Worm (Caenorhabditis elegans): ENCODE measurements around the gene fbxa-224.

Gene fbxa-224

DNA sequence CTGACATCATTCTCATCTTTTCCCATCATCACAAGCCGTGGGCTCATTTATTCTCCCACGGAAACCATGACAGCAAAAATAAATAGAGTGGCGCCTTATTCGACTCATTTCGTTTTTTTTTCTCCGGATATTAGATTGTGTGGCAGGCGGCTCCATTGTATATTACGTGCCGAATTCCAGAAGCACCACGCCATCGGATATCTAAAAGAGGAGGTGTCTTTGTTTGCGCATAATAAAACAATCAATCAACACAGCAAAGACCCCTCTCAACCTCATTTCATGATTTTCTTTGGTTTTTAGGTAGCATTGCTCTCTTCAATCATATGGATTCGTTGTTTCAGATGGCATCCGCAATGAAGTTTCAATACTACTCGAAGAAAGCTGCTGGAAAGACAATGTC is 1.1 kb upstream of the fbxa-224 start, which contains the start of gene tph-1:
Gene tph-1 (plus strand): TSS at position 301 of the 400 bp plus-strand sequence.
- TF ChIP-seq set-16 (GFP tag; IDR thresholded peaks at IDR 0.05) (no peak), lin-29 (GFP tag; IDR thresholded peaks at IDR 0.05) (no peak), nhr-10 (tag; optimal IDR thresholded peaks at IDR 0.05) (no peak), sdz-12 (GFP tag; optimal IDR thresholded peaks at IDR 0.05) (no peak), nhr-48 (tag; optimal IDR thresholded peaks at IDR 0.05) (no peak), daf-12 (tag; optimal IDR thresholded peaks at IDR 0.05) (no peak), pha-4 (GFP tag; IDR thresholded peaks at IDR 0.05) (no peak), pha-4 (tag; optimal IDR thresholded peaks at IDR 0.05) (no peak), fkh-10 (GFP tag; optimal IDR thresholded peaks at IDR 0.05) (no peak), mdl-1 (tag; optimal IDR thresholded peaks at IDR 0.05) (no peak), Y5F2A.4 (GFP tag; optimal IDR thresholded peaks at IDR 0.05) (no peak), madf-5 (GFP tag; IDR thresholded peaks at IDR 0.05) (no peak), snpc-4 (tag; optimal IDR thresholded peaks at IDR 0.05) (no peak), mdt-29 (GFP tag; IDR thresholded peaks at IDR 0.05) (no peak), Y105C5A.15 (GFP tag; IDR thresholded peaks at IDR 0.05) (no peak), ceh-28 (tag; optimal IDR thresholded peaks at IDR 0.05) (no peak), lsy-2 (tag; optimal IDR thresholded peaks at IDR 0.05) (no peak)

DNA sequence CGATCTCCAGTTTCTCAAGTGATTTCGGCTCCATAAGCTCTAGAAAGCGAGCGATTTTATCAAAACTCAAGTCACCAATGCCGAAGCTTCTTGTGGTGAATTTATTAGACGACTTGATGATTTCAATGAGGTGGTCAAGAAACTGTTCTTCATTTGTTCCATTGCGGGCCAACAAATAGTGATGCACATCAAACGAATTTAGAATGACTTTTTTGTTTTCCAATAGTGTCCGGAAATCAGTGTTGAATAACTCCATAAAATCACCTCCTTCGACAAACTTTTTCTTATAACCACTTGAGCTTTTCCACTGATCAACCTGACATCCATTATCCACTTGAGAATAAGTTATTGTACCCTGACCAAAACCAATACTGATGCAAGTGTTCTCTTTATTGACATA is 675 bp downstream of the fbxa-224 start:
- TF ChIP-seq lin-38 (GFP tag; IDR thresholded peaks at IDR 0.05) (no peak), R02D3.7 (tag; optimal IDR thresholded peaks at IDR 0.05) (no peak), unc-62 (GFP tag; optimal IDR thresholded peaks at IDR 0.05 in 1 of 2) (peak in 1 of 2 experiments; percentile 96), unc-62 (tag; optimal IDR thresholded peaks at IDR 0.05) (no peak), lin-29 (GFP tag; IDR thresholded peaks at IDR 0.05) (no peak), daf-12 (tag; optimal IDR thresholded peaks at IDR 0.05) (no peak), F37D6.2 (tag; optimal IDR thresholded peaks at IDR 0.05) (no peak)

DNA sequence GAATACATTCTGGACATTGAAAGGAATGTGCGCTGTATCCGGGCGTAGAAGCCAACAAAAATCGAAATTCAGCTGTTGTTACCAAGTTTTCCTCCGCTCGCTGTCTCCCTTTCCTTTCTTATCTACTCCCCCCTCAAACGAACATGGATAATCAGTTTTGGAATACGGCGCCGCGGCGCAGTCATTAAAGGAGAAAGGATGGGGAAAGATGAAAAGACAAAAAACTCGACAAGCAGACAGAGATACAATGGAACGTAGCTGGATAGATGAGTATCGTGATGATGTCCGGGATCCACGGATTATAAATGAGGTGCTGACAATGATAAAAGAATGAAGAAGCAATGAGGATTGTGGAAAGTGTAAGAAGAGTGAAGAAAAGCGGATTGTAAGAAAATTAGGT is 2.6 kb downstream of the fbxa-224 start:
- TF ChIP-seq set-16 (GFP tag; IDR thresholded peaks at IDR 0.05) (no peak), ztf-11 (tag; optimal IDR thresholded peaks at IDR 0.05) (no peak), mxl-3 (GFP tag; optimal IDR thresholded peaks at IDR 0.05) (peak; percentile 38), daf-8 (GFP tag; IDR thresholded peaks at IDR 0.05) (no peak), ama-1 (optimal IDR thresholded peaks at IDR 0.05) (peak; percentile 69), dpl-1 (GFP tag; optimal IDR thresholded peaks at IDR 0.05) (no peak), T26A8.4 (GFP tag; IDR thresholded peaks at IDR 0.05) (peak; percentile 53; the same call in 1 of the 2 replicates), ceh-62 (tag; optimal IDR thresholded peaks at IDR 0.05) (no peak), mdl-1 (tag; optimal IDR thresholded peaks at IDR 0.05) (peak in 1 of 2 experiments; percentile 29), aha-1 (tag) (peak; percentile 94), Y48G9A.11 (GFP tag; IDR thresholded peaks at IDR 0.05) (no peak), daf-12 (tag; optimal IDR thresholded peaks at IDR 0.05) (no peak), hlh-11 (tag; optimal IDR thresholded peaks at IDR 0.05) (peak; percentile 58), F26F4.8 (GFP tag; conservative IDR thresholded peaks at IDR 0.05) (no peak), nhr-28 (tag; optimal IDR thresholded peaks at IDR 0.05) (peak; percentile 42)

DNA sequence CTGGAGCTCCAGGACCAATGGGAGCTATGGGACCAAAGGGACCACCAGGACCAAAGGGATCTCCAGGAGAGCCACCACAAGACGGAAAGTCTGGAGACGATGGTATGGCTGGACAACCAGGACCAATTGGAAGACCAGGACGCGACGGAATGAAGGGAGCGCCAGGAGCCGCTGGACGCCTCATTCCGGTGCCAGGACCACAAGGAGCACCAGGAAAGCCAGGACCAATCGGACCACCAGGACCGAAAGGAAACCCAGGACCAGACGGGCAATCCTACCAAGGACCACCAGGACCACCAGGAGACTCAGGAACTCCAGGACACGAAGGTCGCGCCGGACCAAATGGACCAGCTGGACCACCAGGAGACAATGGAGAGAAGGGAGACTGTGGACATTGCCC is 3.2 kb downstream of the fbxa-224 start:
- TF ChIP-seq set-16 (GFP tag; IDR thresholded peaks at IDR 0.05) (peak; percentile 88), spr-1 (tag; optimal IDR thresholded peaks at IDR 0.05) (no peak)

DNA sequence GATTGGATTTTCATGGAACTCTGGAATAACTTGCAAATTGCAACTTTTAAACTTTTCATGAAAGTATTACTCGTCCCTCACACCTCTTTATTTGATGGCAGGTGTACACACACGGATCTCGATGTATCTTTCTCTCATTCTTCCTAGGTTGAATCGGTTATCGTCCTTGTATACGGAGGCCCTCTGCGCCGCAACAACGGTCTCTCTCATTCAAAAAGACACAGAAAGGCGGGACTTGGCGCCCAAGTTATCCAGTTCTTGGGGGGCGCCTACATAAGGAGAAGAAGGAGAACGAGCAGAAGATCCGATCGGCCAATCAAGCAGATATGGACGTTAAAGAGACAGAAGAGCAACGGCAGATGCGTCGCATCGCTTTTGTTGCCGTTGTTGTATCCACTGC is 4.1 kb downstream of the fbxa-224 start, which contains the start of gene rol-8:
Gene rol-8 (plus strand): TSS at position 301 of the 400 bp plus-strand sequence.
- TF ChIP-seq unc-62 (GFP tag; optimal IDR thresholded peaks at IDR 0.05 in 1 of 2) (peak in 1 of 2 experiments; percentile 60), unc-62 (tag; optimal IDR thresholded peaks at IDR 0.05) (no peak), lim-7 (GFP tag; IDR thresholded peaks at IDR 0.05) (no peak)

Data from whole organism, L4 larva.